Fruit fly (Drosophila melanogaster) Kc167 (cell line): Measurements from ENCODE around the gene Alg12.

Source experiments
- Sin3A ChIP-seq: fragments of >200 bp; optimal IDR thresholded peaks from 2 replicates; lab custom pipeline; 2018; ENCODE audit warnings: missing external identifiers
- h ChIP-seq: fragments of >200 bp; optimal IDR thresholded peaks from 3 replicates; lab custom pipeline; 2018; ENCODE audit warnings: missing external identifiers
- insv ChIP-seq: fragments of >200 bp; optimal IDR thresholded peaks from 3 replicates; lab custom pipeline; 2018; ENCODE audit warnings: missing external identifiers
- psq ChIP-seq: fragments of >200 bp; optimal IDR thresholded peaks from 2 replicates; lab custom pipeline; 2017; ENCODE audit warnings: missing external identifiers
- ttk ChIP-seq: sonication (Bioruptor generic); optimal IDR thresholded peaks from 2 replicates; lab custom pipeline; 2017; ENCODE audit warnings: missing external identifiers

- no peak for TF ChIP-seq psq
- no peak for TF ChIP-seq h
- TF ChIP-seq insv (lab: Kevin White, UChicago), result no peak
- TF ChIP-seq ttk (lab: Kevin White, UChicago), result no peak
- TF ChIP-seq Sin3A (lab: Kevin White, UChicago), result no peak
These were observed 25.5 kb upstream of the Alg12 start, which contains the start of gene FoxP for dm6 chr3R:9730784-9731183.
